Worm (Caenorhabditis elegans) whole organism, mixed stage, embryonic: Measurements from ENCODE around the gene T22G5.3.

Experiments
- M03D4.4 ChIP-seq: sonication (generic microtip); optimal IDR thresholded peaks from 2 replicates; lab custom pipeline; 2017; ENCODE audit warnings: mild to moderate bottlenecking, missing genetic modification characterization, missing compliant biosample characterization
- bed-3 ChIP-seq: fragments of 200-800 bp; sonication (Bioruptor generic); optimal IDR thresholded peaks from 3 replicates; lab custom pipeline; 2018; ENCODE audit warnings: mild to moderate bottlenecking, missing genetic modification characterization, moderate library complexity, missing compliant biosample characterization
- ceh-43 ChIP-seq: fragments of 200-800 bp; sonication (Bioruptor generic); optimal IDR thresholded peaks from 2 replicates; lab custom pipeline; 2018; ENCODE audit warnings: mild to moderate bottlenecking, missing genetic modification characterization, moderate library complexity, missing compliant biosample characterization
- ceh-83 ChIP-seq: fragments of 200-800 bp; sonication (Bioruptor generic); optimal IDR thresholded peaks from 2 replicates; lab custom pipeline; 2018; ENCODE audit warnings: mild to moderate bottlenecking, missing genetic modification characterization, missing compliant biosample characterization
- ces-1 ChIP-seq: fragments of 150-350 bp; optimal IDR thresholded peaks from 2 replicates; lab custom pipeline; 2014; ENCODE audit warnings: missing biosample characterization, missing genetic modification reagents, missing genetic modification characterization
- cnd-1 ChIP-seq: fragments of 200-800 bp; sonication (Bioruptor generic); optimal IDR thresholded peaks from 2 replicates; lab custom pipeline; 2018; ENCODE audit warnings: mild to moderate bottlenecking, missing genetic modification characterization, missing compliant biosample characterization
- drap-1 ChIP-seq: fragments of 200-800 bp; sonication (Bioruptor generic); optimal IDR thresholded peaks from 3 replicates; lab custom pipeline; 2018; ENCODE audit warnings: mild to moderate bottlenecking, missing genetic modification characterization, missing compliant biosample characterization
- elt-1 ChIP-seq: sonication (generic microtip); optimal IDR thresholded peaks from 2 replicates; lab custom pipeline; 2017; ENCODE audit warnings: missing genetic modification characterization, mild to moderate bottlenecking, missing compliant biosample characterization, antibody characterized with exemption, moderate library complexity, borderline replicate concordance; ENCODE audit not compliant: insufficient read depth
- elt-3 ChIP-seq: fragments of 150-350 bp; optimal IDR thresholded peaks from 2 replicates; lab custom pipeline; 2014; ENCODE audit warnings: missing biosample characterization, missing genetic modification characterization
- ham-2 ChIP-seq: fragments of 200-800 bp; sonication (Bioruptor generic); optimal IDR thresholded peaks from 2 replicates; lab custom pipeline; 2018; ENCODE audit warnings: mild to moderate bottlenecking, missing genetic modification characterization, missing compliant biosample characterization
- hlh-1 ChIP-seq: fragments of 150-350 bp; optimal IDR thresholded peaks from 2 replicates; lab custom pipeline; 2014; ENCODE audit warnings: missing biosample characterization, missing genetic modification reagents, missing genetic modification characterization
- lin-13 ChIP-seq: fragments of 150-350 bp; optimal IDR thresholded peaks from 2 replicates; lab custom pipeline; 2014; ENCODE audit warnings: missing biosample characterization, missing genetic modification characterization
- lin-32 ChIP-seq: fragments of 200-800 bp; sonication (Bioruptor generic); optimal IDR thresholded peaks from 2 replicates; lab custom pipeline; 2018; ENCODE audit warnings: mild to moderate bottlenecking, missing genetic modification characterization, missing compliant biosample characterization
- lsy-2 ChIP-seq: fragments of 150-350 bp; optimal IDR thresholded peaks from 2 replicates; lab custom pipeline; 2014; ENCODE audit warnings: missing biosample characterization, missing genetic modification characterization
- mab-5 ChIP-seq: fragments of 150-350 bp; optimal IDR thresholded peaks from 2 replicates; lab custom pipeline; 2014; ENCODE audit warnings: missing biosample characterization, missing genetic modification characterization
- mep-1 ChIP-seq: fragments of 150-350 bp; optimal IDR thresholded peaks from 2 replicates; lab custom pipeline; 2017; ENCODE audit warnings: missing biosample characterization, missing genetic modification reagents, missing genetic modification characterization, inconsistent platforms
- mls-2 ChIP-seq: sonication (generic microtip); optimal IDR thresholded peaks from 2 replicates; lab custom pipeline; 2016; ENCODE audit warnings: mild to moderate bottlenecking, missing genetic modification characterization, moderate library complexity, missing compliant biosample characterization
- nhr-12 ChIP-seq: fragments of 150-350 bp; optimal IDR thresholded peaks from 2 replicates; lab custom pipeline; 2014; ENCODE audit warnings: missing biosample characterization, missing genetic modification characterization
- nhr-2 ChIP-seq: fragments of 150-350 bp; optimal IDR thresholded peaks from 2 replicates; lab custom pipeline; 2014; ENCODE audit warnings: missing biosample characterization, missing genetic modification characterization
- nhr-28 ChIP-seq: fragments of 150-350 bp; optimal IDR thresholded peaks from 2 replicates; lab custom pipeline; 2014; ENCODE audit warnings: missing biosample characterization, missing genetic modification characterization
- nhr-76 ChIP-seq: sonication (generic microtip); optimal IDR thresholded peaks from 2 replicates; lab custom pipeline; 2017; ENCODE audit warnings: missing biosample characterization, missing genetic modification characterization
- pha-4 ChIP-seq: fragments of 150-350 bp; optimal IDR thresholded peaks from 2 replicates; lab custom pipeline; 2018; ENCODE audit warnings: missing biosample characterization, missing genetic modification reagents, missing genetic modification characterization
- sem-2 ChIP-seq: fragments of 200-800 bp; sonication (Bioruptor generic); optimal IDR thresholded peaks from 2 replicates; lab custom pipeline; 2018; ENCODE audit warnings: mild to moderate bottlenecking, missing genetic modification characterization, missing compliant biosample characterization
- snpc-4 ChIP-seq: fragments of 150-350 bp; optimal IDR thresholded peaks from 2 replicates; lab custom pipeline; 2014; ENCODE audit warnings: missing biosample characterization, missing genetic modification characterization
- sptf-1 ChIP-seq: sonication (generic microtip); optimal IDR thresholded peaks from 2 replicates; lab custom pipeline; 2017; ENCODE audit warnings: mild to moderate bottlenecking, missing genetic modification characterization, moderate library complexity, missing compliant biosample characterization
- tbx-8 ChIP-seq: fragments of 200-800 bp; sonication (Bioruptor generic); optimal IDR thresholded peaks from 2 replicates; lab custom pipeline; 2018; ENCODE audit warnings: mild to moderate bottlenecking, missing genetic modification characterization, moderate library complexity, missing compliant biosample characterization
- unc-120 ChIP-seq: sonication (generic microtip); optimal IDR thresholded peaks from 2 replicates; lab custom pipeline; 2017; ENCODE audit warnings: missing genetic modification characterization, missing compliant biosample characterization; ENCODE audit not compliant: poor library complexity, severe bottlenecking
- unc-39 ChIP-seq: fragments of 150-350 bp; optimal IDR thresholded peaks from 2 replicates; lab custom pipeline; 2014; ENCODE audit warnings: missing biosample characterization, missing genetic modification characterization
- unc-62 ChIP-seq: fragments of 150-350 bp; optimal IDR thresholded peaks from 2 replicates; lab custom pipeline; 2014; ENCODE audit warnings: missing biosample characterization, missing genetic modification reagents, missing genetic modification characterization
- zip-8 ChIP-seq: fragments of 150-350 bp; optimal IDR thresholded peaks from 2 replicates; lab custom pipeline; 2014; ENCODE audit warnings: missing biosample characterization, missing genetic modification characterization
- ztf-11 ChIP-seq: fragments of 150-350 bp; optimal IDR thresholded peaks from 2 replicates; lab custom pipeline; 2014; ENCODE audit warnings: missing biosample characterization, missing genetic modification characterization

T22G5.3 gene

ce11 chrV:13880607-13881006 lies at the start of gene T22G5.3:
T22G5.3 (plus strand) TSS chrV:13880907.
- TF ChIP-seq cnd-1 (tag; lab: Kevin White, UChicago) (no peak), nhr-2 (no peak), lin-32 (GFP tag; lab: Kevin White, UChicago) (no peak), unc-120 (no peak), bed-3 (GFP tag; lab: Kevin White, UChicago) (no peak), lin-13 (tag; lab: Kevin White, UChicago) (no peak), M03D4.4 (no peak), ceh-43 (no peak), sptf-1 (tag; lab: Kevin White, UChicago) (no peak), elt-3 (tag; lab: Kevin White, UChicago) (no peak), nhr-12 (no peak), mab-5 (no peak), ham-2 (GFP tag; lab: Kevin White, UChicago) (no peak), lsy-2 (tag; lab: Kevin White, UChicago) (no peak), elt-1 (tag; lab: Kevin White, UChicago) (no peak)

- TF ChIP-seq ham-2 (GFP tag; lab: Kevin White, UChicago) = no peak
- no peak for TF ChIP-seq unc-120
- TF ChIP-seq tbx-8 (GFP tag; lab: Kevin White, UChicago) = no peak
- no peak for TF ChIP-seq sem-2
- TF ChIP-seq lin-32 (GFP tag; lab: Kevin White, UChicago) = no peak
- no peak for TF ChIP-seq cnd-1 (tag; lab: Kevin White, UChicago)
- no peak for TF ChIP-seq zip-8
- TF ChIP-seq ztf-11 (tag; lab: Kevin White, UChicago) = no peak
- TF ChIP-seq hlh-1 (tag; lab: Kevin White, UChicago) = no peak
- no peak for TF ChIP-seq bed-3 (GFP tag; lab: Kevin White, UChicago)
- TF ChIP-seq mep-1 = no peak
- no peak for TF ChIP-seq nhr-28 (tag; lab: Kevin White, UChicago)
- TF ChIP-seq mls-2 (tag; lab: Kevin White, UChicago) = no peak
- no peak for TF ChIP-seq M03D4.4
Observed at ce11 chrV:13833951-13834350, 46.8 kb upstream of the T22G5.3 start, which contains the start of gene srx-129. srx-129 (plus strand) TSS chrV:13834251.

ce11 chrV:13837173-13837572 lies 43.5 kb upstream of the T22G5.3 start, which contains the start of gene srx-128:
srx-128 (plus strand) TSS chrV:13837473.
- TF ChIP-seq lin-32 (GFP tag; lab: Kevin White, UChicago) (no peak), lin-13 (tag; lab: Kevin White, UChicago) (no peak), unc-39 (tag; lab: Kevin White, UChicago) (no peak), unc-62 (GFP tag; lab: Kevin White, UChicago) (no peak), cnd-1 (tag; lab: Kevin White, UChicago) (no peak)

- no peak for TF ChIP-seq mab-5
- TF ChIP-seq sptf-1 (tag; lab: Kevin White, UChicago) = no peak
- no peak for TF ChIP-seq unc-120
- TF ChIP-seq sem-2 = no peak
- no peak for TF ChIP-seq ztf-11 (tag; lab: Kevin White, UChicago)
- TF ChIP-seq lsy-2 (tag; lab: Kevin White, UChicago) = no peak
- TF ChIP-seq lin-13 (tag; lab: Kevin White, UChicago) = no peak
- TF ChIP-seq unc-39 (tag; lab: Kevin White, UChicago) = no peak
- TF ChIP-seq mep-1 = no peak
- TF ChIP-seq nhr-28 (tag; lab: Kevin White, UChicago) = no peak
- TF ChIP-seq pha-4 = no peak
- no peak for TF ChIP-seq elt-1 (tag; lab: Kevin White, UChicago)
- no peak for TF ChIP-seq elt-3 (tag; lab: Kevin White, UChicago)
- no peak for TF ChIP-seq unc-62 (GFP tag; lab: Kevin White, UChicago)
- TF ChIP-seq snpc-4 (tag; lab: Kevin White, UChicago) = no peak
- no peak for TF ChIP-seq M03D4.4
- no peak for TF ChIP-seq cnd-1 (tag; lab: Kevin White, UChicago)
- no peak for TF ChIP-seq tbx-8 (GFP tag; lab: Kevin White, UChicago)
Observed at ce11 chrV:13839433-13839832, 41.3 kb upstream of the T22G5.3 start, which contains the start of gene F55B12.10. F55B12.10 (plus strand) TSS chrV:13839733.

ce11 chrV:13840909-13841308 lies 39.8 kb upstream of the T22G5.3 start, which contains the start of gene srx-17:
srx-17 (plus strand) TSS chrV:13841209.
- TF ChIP-seq ceh-83 (GFP tag; lab: Kevin White, UChicago) (no peak), hlh-1 (tag; lab: Kevin White, UChicago) (no peak), sem-2 (no peak), mab-5 (no peak), drap-1 (GFP tag; lab: Kevin White, UChicago) (no peak), lsy-2 (tag; lab: Kevin White, UChicago) (no peak), ces-1 (GFP tag; lab: Kevin White, UChicago) (no peak), nhr-76 (tag; lab: Kevin White, UChicago) (no peak), lin-13 (tag; lab: Kevin White, UChicago) (no peak), mep-1 (no peak)
